Fruit fly (Drosophila melanogaster): ENCODE data around the gene CG32298.

CG32298 gene

dm6 chr3L:2371882-2372281, 18.9 kb downstream of the CG32298 start, which contains the start of the genes CG1317 and CG8993:
Gene CG1317 (minus strand): TSS chr3L:2371939.
Gene CG8993 (plus strand): TSS chr3L:2372199.
- TF ChIP-seq toe (GFP tag; optimal IDR thresholded peaks at IDR 0.05) (peak; percentile 30), CG7101 (tag; optimal IDR thresholded peaks at IDR 0.05) (peak; percentile 59), pad (GFP tag; optimal IDR thresholded peaks at IDR 0.05) (peak; percentile 22), CG11617 (GFP tag; optimal IDR thresholded peaks at IDR 0.05) (peak; percentile 44), Clk (GFP tag; optimal IDR thresholded peaks at IDR 0.05) (no peak), bab1 (GFP tag; optimal IDR thresholded peaks at IDR 0.05) (peak; percentile 84), CG1620 (GFP tag; optimal IDR thresholded peaks at IDR 0.05) (peak; percentile 43), kay (GFP tag; ENCODE audit: borderline replicate concordance) (peak; percentile 55), Mnt (GFP tag; optimal IDR thresholded peaks at IDR 0.05) (peak; percentile 38), tj (GFP tag; optimal IDR thresholded peaks at IDR 0.05) (peak; percentile 29), CG5204 (GFP tag; optimal IDR thresholded peaks at IDR 0.05) (no peak), ovo (GFP tag; optimal IDR thresholded peaks at IDR 0.05) (peak; percentile 62), CG7045 (GFP tag; optimal IDR thresholded peaks at IDR 0.05) (peak; percentile 44), CG14711 (tag; optimal IDR thresholded peaks at IDR 0.05) (peak; percentile 52), cnc (optimal IDR thresholded peaks at IDR 0.05) (no peak), Hr96 (GFP tag; optimal IDR thresholded peaks at IDR 0.05) (no peak)

- TF ChIP-seq Mnt (GFP tag; optimal IDR thresholded peaks at IDR 0.05): no peak
- TF ChIP-seq cnc (optimal IDR thresholded peaks at IDR 0.05): no peak
- no peak for TF ChIP-seq Clk (GFP tag; optimal IDR thresholded peaks at IDR 0.05)
- TF ChIP-seq CG7045 (GFP tag; optimal IDR thresholded peaks at IDR 0.05): no peak
- no peak for TF ChIP-seq toe (GFP tag; optimal IDR thresholded peaks at IDR 0.05)
- no peak for TF ChIP-seq Crg-1 (GFP tag; optimal IDR thresholded peaks at IDR 0.05)
- no peak for TF ChIP-seq ovo (GFP tag; optimal IDR thresholded peaks at IDR 0.05)
These were observed 30.5 kb downstream of the CG32298 start, which contains the start of gene CG13801 for dm6 chr3L:2360257-2360656. Gene CG13801 (plus strand): TSS chr3L:2360557.
